Worm (Caenorhabditis elegans) whole organism, L2 larva: Measurements from ENCODE around the gene T26A5.2.

ENCODE experiments used
- C34F6.9 ChIP-seq: fragments of 150-350 bp; optimal IDR thresholded peaks from 2 replicates; lab custom pipeline; 2014; ENCODE audit warnings: missing biosample characterization, missing genetic modification characterization
- F13H6.1 ChIP-seq: sonication (generic microtip); optimal IDR thresholded peaks from 2 replicates; lab custom pipeline; 2016; ENCODE audit warnings: missing genetic modification characterization, missing compliant biosample characterization
- R02D3.7 ChIP-seq: fragments of 150-350 bp; optimal IDR thresholded peaks from 2 replicates; lab custom pipeline; 2014; ENCODE audit warnings: missing biosample characterization, missing genetic modification characterization
- Y55F3AM.14 ChIP-seq: fragments of 200-800 bp; sonication (Bioruptor generic); optimal IDR thresholded peaks from 2 replicates; lab custom pipeline; 2018; ENCODE audit warnings: mild to moderate bottlenecking, missing genetic modification characterization, missing compliant biosample characterization
- ZK546.5 ChIP-seq: sonication (generic microtip); optimal IDR thresholded peaks from 2 replicates; lab custom pipeline; 2017; ENCODE audit warnings: missing biosample characterization, missing genetic modification characterization
- alr-1 ChIP-seq: fragments of 150-350 bp; optimal IDR thresholded peaks from 2 replicates; lab custom pipeline; 2014; ENCODE audit warnings: missing biosample characterization, missing genetic modification characterization
- ama-1 ChIP-seq: fragments of 150-350 bp; optimal IDR thresholded peaks from 2 replicates; lab custom pipeline; 2018; ENCODE audit warnings: inconsistent platforms
- blmp-1 ChIP-seq: sonication (generic microtip); optimal IDR thresholded peaks from 2 replicates; lab custom pipeline; 2017; ENCODE audit warnings: missing genetic modification characterization, mild to moderate bottlenecking, missing compliant biosample characterization, antibody characterized with exemption, moderate library complexity; ENCODE audit not compliant: insufficient read depth
- ceh-82 ChIP-seq: fragments of 150-350 bp; optimal IDR thresholded peaks from 2 replicates; lab custom pipeline; 2014; ENCODE audit warnings: missing biosample characterization, missing genetic modification characterization
- crh-2 ChIP-seq: sonication (generic microtip); optimal IDR thresholded peaks from 2 replicates; lab custom pipeline; 2017; ENCODE audit warnings: missing biosample characterization, missing genetic modification characterization
- egl-27 ChIP-seq: sonication (generic microtip); optimal IDR thresholded peaks from 3 replicates; lab custom pipeline; 2017; ENCODE audit warnings: missing biosample characterization, missing genetic modification reagents, missing genetic modification characterization
- elt-1 ChIP-seq: fragments of 150-350 bp; optimal IDR thresholded peaks from 2 replicates; lab custom pipeline; 2014; ENCODE audit warnings: missing biosample characterization, missing genetic modification characterization
- elt-3 ChIP-seq: sonication (generic microtip); optimal IDR thresholded peaks from 2 replicates; lab custom pipeline; 2017; ENCODE audit warnings: missing biosample characterization, missing genetic modification characterization
- fos-1 ChIP-seq: fragments of 150-350 bp; optimal IDR thresholded peaks from 2 replicates; lab custom pipeline; 2014; ENCODE audit warnings: missing biosample characterization, missing genetic modification characterization
- gmeb-1 ChIP-seq: fragments of 150-350 bp; optimal IDR thresholded peaks from 2 replicates; lab custom pipeline; 2014; ENCODE audit warnings: missing biosample characterization, missing genetic modification characterization
- lin-11 ChIP-seq: fragments of 150-350 bp; sonication (generic microtip); optimal IDR thresholded peaks from 2 replicates; lab custom pipeline; 2014; ENCODE audit warnings: missing biosample characterization, missing genetic modification characterization, inconsistent platforms, mixed read lengths
- lin-39 ChIP-seq: fragments of 150-350 bp; optimal IDR thresholded peaks from 2 replicates; lab custom pipeline; 2014; ENCODE audit warnings: missing biosample characterization, missing genetic modification reagents, missing genetic modification characterization
- lsy-2 ChIP-seq, 2 experiments: fragments of 150-350 bp in 1 of 2; sonication (generic microtip) in 1 of 2; optimal IDR thresholded peaks; 2 replicates each; lab custom pipeline; 2014 to 2017; ENCODE audit warnings: missing biosample characterization in 2 of 2, missing genetic modification characterization in 2 of 2
- mab-5 ChIP-seq: fragments of 150-350 bp; optimal IDR thresholded peaks from 2 replicates; lab custom pipeline; 2014; ENCODE audit warnings: missing biosample characterization, missing genetic modification characterization
- nhr-12 ChIP-seq: fragments of 150-350 bp; optimal IDR thresholded peaks from 2 replicates; lab custom pipeline; 2014; ENCODE audit warnings: missing biosample characterization, missing genetic modification characterization
- nhr-129 ChIP-seq: fragments of 150-350 bp; optimal IDR thresholded peaks from 2 replicates; lab custom pipeline; 2014; ENCODE audit warnings: missing biosample characterization, missing genetic modification characterization
- nhr-21 ChIP-seq: fragments of 150-350 bp; optimal IDR thresholded peaks from 2 replicates; lab custom pipeline; 2014; ENCODE audit warnings: missing biosample characterization, missing genetic modification characterization
- nhr-23 ChIP-seq: fragments of 150-350 bp; optimal IDR thresholded peaks from 2 replicates; lab custom pipeline; 2014; ENCODE audit warnings: missing biosample characterization, missing genetic modification reagents, missing genetic modification characterization
- nhr-237 ChIP-seq: fragments of 150-350 bp; optimal IDR thresholded peaks from 2 replicates; lab custom pipeline; 2014; ENCODE audit warnings: missing biosample characterization, missing genetic modification characterization
- nhr-25 ChIP-seq: fragments of 150-350 bp; sonication (generic microtip); optimal IDR thresholded peaks from 3 replicates; lab custom pipeline; 2014; ENCODE audit warnings: missing biosample characterization, missing genetic modification characterization
- nhr-6 ChIP-seq: fragments of 150-350 bp; optimal IDR thresholded peaks from 2 replicates; lab custom pipeline; 2014; ENCODE audit warnings: missing biosample characterization, missing genetic modification characterization
- peb-1 ChIP-seq: fragments of 150-350 bp; optimal IDR thresholded peaks from 2 replicates; lab custom pipeline; 2014; ENCODE audit warnings: missing biosample characterization, missing genetic modification characterization
- sem-4 ChIP-seq: fragments of 150-350 bp; optimal IDR thresholded peaks from 2 replicates; lab custom pipeline; 2014; ENCODE audit warnings: missing biosample characterization, missing genetic modification reagents, missing genetic modification characterization
- sma-3 ChIP-seq: sonication (generic microtip); optimal IDR thresholded peaks from 2 replicates; lab custom pipeline; 2016; ENCODE audit warnings: missing genetic modification reagents, missing genetic modification characterization, missing compliant biosample characterization
- sma-9 ChIP-seq, 2 experiments: fragments of 150-350 bp in 1 of 2; sonication (generic microtip) in 1 of 2; optimal IDR thresholded peaks; 2 replicates each; lab custom pipeline; 2014 to 2016; ENCODE audit warnings: missing genetic modification characterization in 2 of 2, mild to moderate bottlenecking in 1 of 2, missing biosample characterization in 1 of 2, missing compliant biosample characterization in 1 of 2, missing genetic modification reagents in 1 of 2, moderate library complexity in 1 of 2
- unc-39 ChIP-seq: fragments of 150-350 bp; optimal IDR thresholded peaks from 2 replicates; lab custom pipeline; 2014; ENCODE audit warnings: missing biosample characterization, missing genetic modification characterization
- unc-55 ChIP-seq: fragments of 150-350 bp; sonication (generic microtip); optimal IDR thresholded peaks from 3 replicates; lab custom pipeline; 2014; ENCODE audit warnings: missing biosample characterization, missing genetic modification reagents, missing genetic modification characterization
- ztf-11 ChIP-seq: sonication (generic microtip); optimal IDR thresholded peaks from 2 replicates; lab custom pipeline; 2017; ENCODE audit warnings: missing biosample characterization, missing genetic modification characterization
- ztf-4 ChIP-seq: fragments of 150-350 bp; optimal IDR thresholded peaks from 2 replicates; lab custom pipeline; 2014; ENCODE audit warnings: missing biosample characterization, missing genetic modification characterization

The T26A5.2 gene

DNA sequence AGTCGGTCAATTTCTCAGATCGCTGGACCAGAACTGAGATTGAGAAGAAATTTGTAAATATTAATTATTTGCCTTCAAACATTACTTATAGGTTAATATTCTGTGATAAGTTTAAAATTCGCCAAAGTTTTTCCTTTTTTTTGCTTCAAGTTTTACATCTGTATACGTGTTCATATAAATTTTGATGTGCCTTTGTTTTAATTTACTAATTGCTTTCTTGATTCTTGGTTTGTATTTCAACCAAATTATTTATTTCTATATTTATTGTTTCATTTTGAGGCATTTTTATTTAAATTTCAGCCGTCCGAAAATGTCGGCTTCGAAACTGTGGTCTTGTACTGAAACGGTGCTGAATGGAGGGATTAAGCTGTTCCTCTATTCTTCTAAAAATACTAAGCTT, 30.8 kb upstream of the T26A5.2 start, which contains the start of gene C05D11.1:
Gene C05D11.1, plus strand, starts transcription at position 301 of the 400 bp plus-strand sequence.
- TF ChIP-seq Y55F3AM.14 (GFP tag; lab: Kevin White, UChicago) (no peak), lsy-2 (tag; optimal IDR thresholded peaks at IDR 0.05; lab: Kevin White, UChicago) (no peak), R02D3.7 (tag; lab: Kevin White, UChicago) (no peak), nhr-6 (tag; lab: Kevin White, UChicago) (no peak), peb-1 (tag; lab: Kevin White, UChicago) (no peak), nhr-23 (tag; lab: Kevin White, UChicago) (no peak), ceh-82 (no peak), ZK546.5 (no peak), gmeb-1 (tag; lab: Kevin White, UChicago) (no peak), ztf-4 (tag; lab: Kevin White, UChicago) (no peak), lin-39 (tag; lab: Kevin White, UChicago) (no peak), nhr-25 (no peak), ztf-11 (tag; lab: Kevin White, UChicago) (no peak)

DNA sequence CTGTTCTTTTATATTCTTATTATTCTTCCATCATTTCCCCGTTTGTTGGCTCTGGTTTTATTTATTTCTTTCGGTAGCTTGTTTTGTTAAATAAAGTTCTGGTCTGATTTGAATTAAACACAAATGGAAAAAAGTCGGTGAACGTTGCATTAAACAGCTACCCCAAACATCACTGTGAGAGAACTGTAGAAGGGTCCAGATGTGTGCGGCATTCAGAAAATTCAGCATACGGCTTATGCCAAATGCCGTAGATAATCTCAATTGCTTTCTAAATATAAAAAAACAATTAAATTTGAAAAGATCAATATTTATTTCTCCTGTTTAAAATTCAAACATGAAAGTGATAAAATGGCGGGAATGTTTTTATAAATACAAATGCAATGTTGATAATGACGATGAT, 27.3 kb upstream of the T26A5.2 start:
- TF ChIP-seq sem-4 (tag; lab: Kevin White, UChicago) = no peak
- no peak for TF ChIP-seq lin-11 (tag; lab: Kevin White, UChicago)
- no peak for TF ChIP-seq nhr-12 (tag; lab: Kevin White, UChicago)
- no peak for TF ChIP-seq sma-9 (GFP tag; optimal IDR thresholded peaks at IDR 0.05; lab: Kevin White, UChicago)
- no peak for TF ChIP-seq sma-9 (tag; optimal IDR thresholded peaks at IDR 0.05; lab: Kevin White, UChicago)
- no peak for TF ChIP-seq F13H6.1 (tag; lab: Kevin White, UChicago)
- TF ChIP-seq alr-1 (tag; lab: Kevin White, UChicago) = no peak
- TF ChIP-seq nhr-23 (tag; lab: Kevin White, UChicago) = no peak
- TF ChIP-seq elt-3 (tag; lab: Kevin White, UChicago) = no peak
- no peak for TF ChIP-seq nhr-237 (tag; lab: Kevin White, UChicago)
- TF ChIP-seq unc-39 (tag; lab: Kevin White, UChicago) = no peak
- TF ChIP-seq Y55F3AM.14 (GFP tag; lab: Kevin White, UChicago) = no peak
- no peak for TF ChIP-seq unc-55 (GFP tag; lab: Kevin White, UChicago)
- no peak for TF ChIP-seq fos-1 (tag; lab: Kevin White, UChicago)
- no peak for TF ChIP-seq mab-5 (tag; lab: Kevin White, UChicago)

DNA sequence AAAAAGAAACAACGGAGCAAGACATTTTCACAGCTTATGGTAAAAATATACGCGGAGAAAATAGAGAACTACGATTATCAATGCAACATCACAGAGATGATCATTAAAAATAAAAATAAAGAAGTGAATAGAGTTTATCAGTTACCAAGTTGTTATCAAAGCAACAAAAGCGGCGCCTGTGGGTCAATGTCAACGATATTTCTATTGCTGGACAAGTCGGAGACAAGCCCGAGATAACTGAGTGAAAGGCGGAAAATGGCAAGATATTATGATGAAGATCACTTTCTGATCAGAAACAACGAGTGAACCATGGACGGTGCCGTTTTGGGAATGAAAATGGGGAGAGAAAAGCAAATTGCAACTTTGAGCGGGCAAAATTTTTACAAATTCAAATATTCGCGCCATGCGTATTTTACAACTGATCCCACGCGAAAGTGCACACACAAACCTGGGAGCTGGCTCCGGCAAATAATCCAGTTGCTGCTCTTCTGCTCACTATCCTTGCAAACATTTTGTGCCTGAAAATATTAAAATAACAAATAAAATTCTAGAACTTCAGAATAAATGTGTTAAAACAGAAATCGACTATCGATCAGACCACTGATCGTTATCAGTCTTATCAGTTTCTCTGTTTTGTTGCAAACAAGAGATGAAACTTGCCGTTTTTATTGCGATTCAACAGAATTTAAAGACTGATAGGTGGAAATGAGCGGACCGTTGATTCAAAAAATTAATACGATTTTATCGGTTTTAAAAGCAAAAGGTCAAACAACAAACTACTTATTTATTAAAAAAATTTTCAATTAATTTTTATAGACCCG, 24.6 kb upstream of the T26A5.2 start, which contains the start of gene mel-32:
Gene mel-32, minus strand, starts transcription at position 696 of the 821 bp plus-strand sequence.
- TF ChIP-seq alr-1 (tag; lab: Kevin White, UChicago) = no peak
- peak; percentile 31 for TF ChIP-seq ama-1 (lab: Kevin White, UChicago)
- peak; percentile 21 for TF ChIP-seq blmp-1 (tag; lab: Kevin White, UChicago)
- TF ChIP-seq gmeb-1 (tag; lab: Kevin White, UChicago) = no peak
- TF ChIP-seq crh-2 (tag; lab: Kevin White, UChicago) = peak; percentile 16
- peak; percentile 22 for TF ChIP-seq sma-9 (GFP tag; optimal IDR thresholded peaks at IDR 0.05; lab: Kevin White, UChicago)
- no peak for TF ChIP-seq sma-9 (tag; optimal IDR thresholded peaks at IDR 0.05; lab: Kevin White, UChicago)
- no peak for TF ChIP-seq egl-27 (tag; lab: Kevin White, UChicago)
- TF ChIP-seq ZK546.5 = no peak
- TF ChIP-seq peb-1 (tag; lab: Kevin White, UChicago) = no peak
- TF ChIP-seq lin-39 (tag; lab: Kevin White, UChicago) = no peak
- peak in 1 of 2 experiments; percentile 49 for TF ChIP-seq lsy-2 (tag; optimal IDR thresholded peaks at IDR 0.05; lab: Kevin White, UChicago)
- peak; percentile 22 for TF ChIP-seq fos-1 (tag; lab: Kevin White, UChicago)
- TF ChIP-seq sma-3 (GFP tag; lab: Kevin White, UChicago) = peak; percentile 2

DNA sequence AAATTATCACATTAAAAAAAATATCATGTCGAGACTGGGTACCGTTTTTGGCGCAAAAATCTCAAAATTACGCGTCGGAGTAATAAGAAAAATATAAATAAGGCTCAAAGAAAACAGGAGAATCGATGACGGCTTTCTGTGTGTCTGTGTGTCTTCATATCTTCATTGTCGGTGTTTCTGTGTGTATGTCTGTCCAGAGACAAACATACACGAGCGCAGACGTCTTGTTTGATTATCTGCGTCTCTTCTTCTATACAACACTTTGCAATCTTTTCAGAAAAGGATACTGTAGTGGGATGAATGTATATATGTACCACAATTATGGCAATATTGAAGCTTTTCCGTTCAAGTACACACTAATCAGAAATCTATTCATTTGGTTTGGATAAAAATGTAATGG, 22.8 kb upstream of the T26A5.2 start, which contains the start of gene C05D11.13:
Gene C05D11.13, minus strand, starts transcription at position 252 of the 400 bp plus-strand sequence.
- peak; percentile 65 for TF ChIP-seq crh-2 (tag; lab: Kevin White, UChicago)
- TF ChIP-seq ama-1 (lab: Kevin White, UChicago) = no peak
- TF ChIP-seq unc-55 (GFP tag; lab: Kevin White, UChicago) = peak; percentile 51
- peak in 1 of 2 experiments; percentile 84 for TF ChIP-seq lsy-2 (tag; optimal IDR thresholded peaks at IDR 0.05; lab: Kevin White, UChicago)
- peak; percentile 59 for TF ChIP-seq sma-9 (GFP tag; optimal IDR thresholded peaks at IDR 0.05; lab: Kevin White, UChicago)
- TF ChIP-seq sma-9 (tag; optimal IDR thresholded peaks at IDR 0.05; lab: Kevin White, UChicago) = no peak
- TF ChIP-seq nhr-21 = peak; percentile 0
- peak; percentile 59 for TF ChIP-seq nhr-129 (tag; lab: Kevin White, UChicago)
- peak; percentile 32 for TF ChIP-seq fos-1 (tag; lab: Kevin White, UChicago)
- TF ChIP-seq sma-3 (GFP tag; lab: Kevin White, UChicago) = peak; percentile 47
- no peak for TF ChIP-seq mab-5 (tag; lab: Kevin White, UChicago)
- TF ChIP-seq elt-1 (tag; lab: Kevin White, UChicago) = no peak
- TF ChIP-seq nhr-25 = peak; percentile 7
- peak; percentile 56 for TF ChIP-seq F13H6.1 (tag; lab: Kevin White, UChicago)
- TF ChIP-seq C34F6.9 (tag; lab: Kevin White, UChicago) = peak; percentile 68
- peak; percentile 16 for TF ChIP-seq ztf-4 (tag; lab: Kevin White, UChicago)
